Fruit fly (Drosophila melanogaster): ENCODE results near the gene CG14694.

- TF ChIP-seq CG4496 (GFP tag; IDR thresholded peaks at IDR 0.05) (no peak), CG17806 (tag; optimal IDR thresholded peaks at IDR 0.05) (no peak), D1 (tag; optimal IDR thresholded peaks at IDR 0.05) (no peak), EcR (GFP tag; optimal IDR thresholded peaks at IDR 0.05) (peak; percentile 12), Snoo (tag; optimal IDR thresholded peaks at IDR 0.05) (no peak), CG32121 (GFP tag; IDR thresholded peaks at IDR 0.05) (no peak), CG12605 (GFP tag; IDR thresholded peaks at IDR 0.05) (no peak), gl (tag; optimal IDR thresholded peaks at IDR 0.05) (no peak), CG13204 (GFP tag; optimal IDR thresholded peaks at IDR 0.05) (no peak), CG8159 (tag; optimal IDR thresholded peaks at IDR 0.05) (no peak), CG14655 (GFP tag; optimal IDR thresholded peaks at IDR 0.05) (no peak)
These were observed 10.9 kb upstream of the CG14694 start for dm6 chr3R:10870561-10870960.

All from whole organism, pupa.